Worm (Caenorhabditis elegans) whole organism, L1 larva: Measurements from ENCODE around the gene rde-12.
A peak's percentile ranks its signal among the peaks of the same experiment; 100 is the strongest.

Experiments used
- C16A3.4 ChIP-seq: fragments of 150-350 bp; optimal IDR thresholded peaks from 2 replicates; lab custom pipeline; 2014; ENCODE audit warnings: missing biosample characterization, missing genetic modification characterization
- alr-1 ChIP-seq: fragments of 200-800 bp; sonication (Bioruptor generic); optimal IDR thresholded peaks from 2 replicates; lab custom pipeline; 2018; ENCODE audit warnings: borderline replicate concordance, mild to moderate bottlenecking, missing genetic modification characterization, missing compliant biosample characterization
- aly-2 ChIP-seq: fragments of 150-350 bp; optimal IDR thresholded peaks from 2 replicates; lab custom pipeline; 2014; ENCODE audit warnings: missing biosample characterization, missing genetic modification characterization
- blmp-1 ChIP-seq: fragments of 150-350 bp; optimal IDR thresholded peaks from 2 replicates; lab custom pipeline; 2014; ENCODE audit warnings: missing biosample characterization, missing genetic modification characterization
- ceh-8 ChIP-seq: fragments of 200-800 bp; sonication (Bioruptor generic); optimal IDR thresholded peaks from 2 replicates; lab custom pipeline; 2018; ENCODE audit warnings: mild to moderate bottlenecking, missing genetic modification characterization, moderate library complexity, missing compliant biosample characterization
- ceh-82 ChIP-seq, 3 experiments: fragments of 150-350 bp in 1 of 3; sonication (generic microtip) in 2 of 3; optimal IDR thresholded peaks; 2 replicates each; lab custom pipeline; 2014 to 2017; ENCODE audit warnings: missing biosample characterization in 3 of 3, missing genetic modification characterization in 3 of 3
- ces-1 ChIP-seq: fragments of 150-350 bp; optimal IDR thresholded peaks from 2 replicates; lab custom pipeline; 2014; ENCODE audit warnings: missing biosample characterization, missing genetic modification reagents, missing genetic modification characterization
- dpl-1 ChIP-seq, 3 experiments: fragments of 150-350 bp in 2 of 3; sonication (generic microtip) in 1 of 3; optimal IDR thresholded peaks; 2 replicates each; lab custom pipeline; 2014 to 2017; ENCODE audit warnings: missing biosample characterization in 3 of 3, missing genetic modification characterization in 3 of 3, missing genetic modification reagents in 3 of 3
- efl-1 ChIP-seq, 4 experiments: fragments of 150-350 bp; optimal IDR thresholded peaks in 3 of 4; peaks in 1 of 4; 1 replicate in 1 of 4; 2 replicates in 3 of 4; lab custom pipeline; 2014; ENCODE audit warnings: missing biosample characterization in 2 of 4, missing genetic modification characterization in 2 of 4, missing genetic modification reagents in 2 of 4
- ets-5 ChIP-seq: fragments of 200-800 bp; sonication (Bioruptor generic); IDR thresholded peaks from 2 replicates; pipeline ENCODE4 v1.3.6; 2022; ENCODE audit warnings: missing genetic modification characterization, missing compliant biosample characterization
- fkh-10 ChIP-seq: sonication (generic microtip); optimal IDR thresholded peaks from 2 replicates; lab custom pipeline; 2017; ENCODE audit warnings: missing biosample characterization, missing genetic modification reagents, missing genetic modification characterization
- fkh-8 ChIP-seq: sonication (generic microtip); optimal IDR thresholded peaks from 2 replicates; lab custom pipeline; 2016; ENCODE audit warnings: mild to moderate bottlenecking, missing genetic modification characterization, missing compliant biosample characterization
- grh-1 ChIP-seq: fragments of 200-800 bp; sonication (Bioruptor generic); IDR thresholded peaks from 2 replicates; pipeline ENCODE4 v1.3.6; 2022; ENCODE audit warnings: missing genetic modification reagents, missing genetic modification characterization, missing compliant biosample characterization
- hpl-2 ChIP-seq: fragments of 150-350 bp; optimal IDR thresholded peaks from 2 replicates; lab custom pipeline; 2014; ENCODE audit warnings: missing biosample characterization, missing genetic modification reagents, missing genetic modification characterization
- isw-1 ChIP-seq: fragments of 200-800 bp; sonication (Bioruptor generic); IDR thresholded peaks from 2 replicates; pipeline ENCODE4 v1.3.6; 2022; ENCODE audit warnings: missing genetic modification characterization, missing compliant biosample characterization
- lin-14 ChIP-seq: fragments of 200-800 bp; sonication (Bioruptor generic); optimal IDR thresholded peaks from 2 replicates; lab custom pipeline; 2018; ENCODE audit warnings: mild to moderate bottlenecking, missing genetic modification characterization, moderate library complexity, missing compliant biosample characterization
- lin-15B ChIP-seq: fragments of 150-350 bp; sonication (generic microtip); optimal IDR thresholded peaks from 3 replicates; lab custom pipeline; 2014; ENCODE audit warnings: missing biosample characterization, missing genetic modification characterization
- lin-35 ChIP-seq, 2 experiments: fragments of 150-350 bp; optimal IDR thresholded peaks; 2 replicates each; lab custom pipeline; 2014; ENCODE audit warnings: missing biosample characterization in 2 of 2, missing genetic modification characterization in 2 of 2, missing genetic modification reagents in 2 of 2
- lir-3 ChIP-seq: sonication (generic microtip); optimal IDR thresholded peaks from 2 replicates; lab custom pipeline; 2016; ENCODE audit warnings: mild to moderate bottlenecking, missing genetic modification characterization, moderate library complexity, missing compliant biosample characterization; ENCODE audit not compliant: poor library complexity
- lsy-2 ChIP-seq, 2 experiments: fragments of 150-350 bp; optimal IDR thresholded peaks; 2 replicates each; lab custom pipeline; 2014; ENCODE audit warnings: missing biosample characterization in 2 of 2, missing genetic modification characterization in 2 of 2
- mef-2 ChIP-seq: fragments of 150-350 bp; optimal IDR thresholded peaks from 2 replicates; lab custom pipeline; 2014; ENCODE audit warnings: missing biosample characterization, missing genetic modification characterization
- nhr-20 ChIP-seq: sonication (generic microtip); optimal IDR thresholded peaks from 2 replicates; lab custom pipeline; 2016; ENCODE audit warnings: mild to moderate bottlenecking, missing genetic modification characterization, missing compliant biosample characterization
- nhr-237 ChIP-seq: fragments of 150-350 bp; optimal IDR thresholded peaks from 2 replicates; lab custom pipeline; 2014; ENCODE audit warnings: missing biosample characterization, missing genetic modification characterization
- nhr-28 ChIP-seq: fragments of 150-350 bp; optimal IDR thresholded peaks from 2 replicates; lab custom pipeline; 2014; ENCODE audit warnings: missing biosample characterization, missing genetic modification characterization
- nhr-47 ChIP-seq: sonication (generic microtip); optimal IDR thresholded peaks from 2 replicates; lab custom pipeline; 2016; ENCODE audit warnings: mild to moderate bottlenecking, missing genetic modification characterization, moderate library complexity, missing compliant biosample characterization
- nhr-71 ChIP-seq: sonication (generic microtip); optimal IDR thresholded peaks from 2 replicates; lab custom pipeline; 2016; ENCODE audit warnings: mild to moderate bottlenecking, missing genetic modification characterization, moderate library complexity, missing compliant biosample characterization
- nhr-77 ChIP-seq: fragments of 150-350 bp; optimal IDR thresholded peaks from 2 replicates; lab custom pipeline; 2014; ENCODE audit warnings: missing biosample characterization, missing genetic modification characterization
- nhr-84 ChIP-seq: sonication (generic microtip); optimal IDR thresholded peaks from 2 replicates; lab custom pipeline; 2017; ENCODE audit warnings: missing biosample characterization, missing genetic modification characterization
- pax-3 ChIP-seq: fragments of 200-800 bp; sonication (Bioruptor generic); optimal IDR thresholded peaks from 2 replicates; lab custom pipeline; 2018; ENCODE audit warnings: mild to moderate bottlenecking, missing genetic modification characterization, moderate library complexity, missing compliant biosample characterization
- rnt-1 ChIP-seq: sonication (generic microtip); optimal IDR thresholded peaks from 2 replicates; lab custom pipeline; 2016; ENCODE audit warnings: mild to moderate bottlenecking, missing genetic modification characterization, moderate library complexity, missing compliant biosample characterization
- skn-1 ChIP-seq: fragments of 150-350 bp; optimal IDR thresholded peaks from 2 replicates; lab custom pipeline; 2014; ENCODE audit warnings: missing biosample characterization, missing genetic modification characterization
- snu-23 ChIP-seq: sonication (generic microtip); optimal IDR thresholded peaks from 2 replicates; lab custom pipeline; 2016; ENCODE audit warnings: missing genetic modification characterization, missing compliant biosample characterization
- sox-4 ChIP-seq: sonication (generic microtip); optimal IDR thresholded peaks from 2 replicates; lab custom pipeline; 2016; ENCODE audit warnings: missing genetic modification characterization, missing compliant biosample characterization
- swsn-7 ChIP-seq: sonication (generic microtip); optimal IDR thresholded peaks from 2 replicates; lab custom pipeline; 2016; ENCODE audit warnings: missing genetic modification characterization, missing compliant biosample characterization
- tbx-2 ChIP-seq: sonication (generic microtip); optimal IDR thresholded peaks from 2 replicates; lab custom pipeline; 2016; ENCODE audit warnings: missing genetic modification characterization, missing compliant biosample characterization
- tlp-1 ChIP-seq: fragments of 150-350 bp; optimal IDR thresholded peaks from 2 replicates; lab custom pipeline; 2014; ENCODE audit warnings: missing biosample characterization, missing genetic modification characterization
- zip-4 ChIP-seq: fragments of 200-800 bp; sonication (Bioruptor generic); optimal IDR thresholded peaks from 2 replicates; lab custom pipeline; 2018; ENCODE audit warnings: mild to moderate bottlenecking, missing genetic modification characterization, moderate library complexity, missing compliant biosample characterization
- ztf-11 ChIP-seq, 2 experiments: sonication (generic microtip); optimal IDR thresholded peaks; 2 replicates each; lab custom pipeline; 2016 to 2017; ENCODE audit warnings: missing genetic modification characterization in 2 of 2, missing biosample characterization in 1 of 2, missing compliant biosample characterization in 1 of 2

Gene rde-12

DNA sequence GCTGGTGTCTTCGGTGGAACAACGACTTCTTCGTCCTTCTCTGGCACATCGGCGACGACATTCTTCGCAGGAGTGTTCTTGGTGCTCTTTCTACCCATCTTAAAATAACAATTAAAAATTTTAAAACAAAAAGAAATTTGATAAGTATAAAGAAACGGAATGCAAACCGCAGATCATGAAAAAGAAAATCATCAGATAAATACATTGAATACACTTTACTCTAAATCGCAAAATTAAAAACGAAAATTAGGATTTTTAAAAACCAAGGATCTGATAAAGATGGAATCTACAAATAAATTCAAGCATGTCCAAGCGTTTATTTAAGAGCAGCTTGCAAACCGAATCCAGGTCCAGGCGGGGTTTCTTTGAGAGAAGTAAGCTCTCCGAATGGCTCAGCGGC lies 40.8 kb upstream of the rde-12 start, which contains the start of gene F53F4.11:
F53F4.11 (minus strand) TSS at position 101 of the 400 bp plus-strand sequence.
- TF ChIP-seq lin-14 (GFP tag; lab: Kevin White, UChicago): no peak
- TF ChIP-seq grh-1: no peak
- TF ChIP-seq, all 84 proteins: peak for 0

ce11 chrV:13625517-13626097 lies 39.6 kb upstream of the rde-12 start, which contains the start of the genes nduv-2 and F53F4.12:
nduv-2 (minus strand) TSS chrV:13625567.
F53F4.12 (plus strand) TSS chrV:13626047.
- no peak for TF ChIP-seq aly-2 (tag; lab: Kevin White, UChicago)
- peak; percentile 1 for TF ChIP-seq nhr-47 (tag; lab: Kevin White, UChicago)
- peak; percentile 47 to 49 for TF ChIP-seq efl-1 (optimal IDR thresholded peaks at IDR 0.05; lab: Kevin White, UChicago)
- TF ChIP-seq efl-1 (GFP tag; optimal IDR thresholded peaks at IDR 0.05 in 1 of 2; lab: Kevin White, UChicago): peak; percentile 30 to 95
- no peak for TF ChIP-seq nhr-20 (tag; lab: Kevin White, UChicago)
- TF ChIP-seq ets-5 (GFP tag; lab: Robert Waterston, UW): no peak
- TF ChIP-seq blmp-1 (tag; lab: Kevin White, UChicago): peak; percentile 47
- TF ChIP-seq nhr-71 (tag; lab: Kevin White, UChicago): peak; percentile 16
- peak; percentile 13 for TF ChIP-seq lir-3 (tag; lab: Kevin White, UChicago)
- peak; percentile 19 for TF ChIP-seq tbx-2 (tag; lab: Kevin White, UChicago)
- TF ChIP-seq dpl-1 (GFP tag; optimal IDR thresholded peaks at IDR 0.05; lab: Kevin White, UChicago): peak; percentile 7 to 71 (median 59)
- peak; percentile 45 for TF ChIP-seq snu-23 (GFP tag; lab: Kevin White, UChicago)
- peak; percentile 31 to 45 for TF ChIP-seq lin-35 (GFP tag; optimal IDR thresholded peaks at IDR 0.05; lab: Kevin White, UChicago)
- TF ChIP-seq rnt-1: peak; percentile 67
- TF ChIP-seq C16A3.4 (tag; lab: Kevin White, UChicago): peak; percentile 20
- peak in 1 of 3 experiments; percentile 51 for TF ChIP-seq ceh-82 (tag; optimal IDR thresholded peaks at IDR 0.05; lab: Kevin White, UChicago)
- no peak for TF ChIP-seq nhr-84 (tag; lab: Kevin White, UChicago)
- peak; percentile 10 for TF ChIP-seq skn-1 (tag; lab: Kevin White, UChicago)
- peak; percentile 48 for TF ChIP-seq lin-15B
- peak in 1 of 2 experiments; percentile 66 for TF ChIP-seq lsy-2 (tag; optimal IDR thresholded peaks at IDR 0.05; lab: Kevin White, UChicago)

DNA sequence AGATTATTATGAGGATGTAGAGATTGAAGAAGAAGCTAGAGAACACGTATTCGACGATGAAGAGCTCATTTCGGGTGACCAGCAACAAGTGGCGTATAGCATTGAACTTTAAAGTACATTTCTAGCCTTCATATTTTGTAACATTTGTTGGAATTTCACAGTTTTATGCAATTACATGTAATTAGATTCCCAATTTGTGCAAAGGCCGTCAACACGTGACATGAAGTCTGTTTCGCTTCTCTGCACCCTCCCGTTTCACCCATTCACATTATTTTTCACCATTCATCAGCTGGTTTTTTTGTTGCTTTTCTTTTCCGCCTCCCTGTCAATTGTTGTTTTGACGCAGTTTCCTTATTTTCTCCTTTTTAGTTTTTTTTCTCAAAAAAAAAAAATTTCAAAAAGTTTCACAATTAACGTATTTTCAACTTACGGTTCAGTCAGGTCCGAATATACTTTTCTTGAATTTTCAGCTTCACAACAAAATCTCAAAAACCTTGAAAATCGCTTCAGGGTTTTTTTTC lies 38.0 kb upstream of the rde-12 start, which contains the start of gene sde-2:
sde-2 (plus strand) TSS at position 471 of the 521 bp plus-strand sequence.
- peak in 2 of 3 experiments; percentile 28 to 38 for TF ChIP-seq dpl-1 (GFP tag; optimal IDR thresholded peaks at IDR 0.05; lab: Kevin White, UChicago)
- peak; percentile 33 for TF ChIP-seq snu-23 (GFP tag; lab: Kevin White, UChicago)
- TF ChIP-seq nhr-71 (tag; lab: Kevin White, UChicago): peak; percentile 49
- peak in 1 of 2 experiments; percentile 27 for TF ChIP-seq lsy-2 (tag; optimal IDR thresholded peaks at IDR 0.05; lab: Kevin White, UChicago)
- TF ChIP-seq pax-3 (tag; lab: Kevin White, UChicago): peak; percentile 36
- TF ChIP-seq efl-1 (optimal IDR thresholded peaks at IDR 0.05; lab: Kevin White, UChicago): peak; percentile 6 to 39
- peak; percentile 28 to 86 for TF ChIP-seq efl-1 (GFP tag; optimal IDR thresholded peaks at IDR 0.05 in 1 of 2; lab: Kevin White, UChicago)
- peak; percentile 33 for TF ChIP-seq swsn-7
- TF ChIP-seq ceh-8 (GFP tag; lab: Kevin White, UChicago): peak; percentile 57
- peak; percentile 16; the same call in 1 of the 2 replicates for TF ChIP-seq isw-1
- peak; percentile 82 for TF ChIP-seq lin-14 (GFP tag; lab: Kevin White, UChicago)
- no peak for TF ChIP-seq nhr-20 (tag; lab: Kevin White, UChicago)
- TF ChIP-seq zip-4: no peak
- TF ChIP-seq ceh-82 (tag; optimal IDR thresholded peaks at IDR 0.05; lab: Kevin White, UChicago): peak in 1 of 3 experiments; percentile 0
- TF ChIP-seq lin-35 (GFP tag; optimal IDR thresholded peaks at IDR 0.05; lab: Kevin White, UChicago): peak; percentile 6 to 47
- TF ChIP-seq nhr-77: no peak
- TF ChIP-seq tbx-2 (tag; lab: Kevin White, UChicago): peak; percentile 44
- no peak for TF ChIP-seq fkh-10

DNA sequence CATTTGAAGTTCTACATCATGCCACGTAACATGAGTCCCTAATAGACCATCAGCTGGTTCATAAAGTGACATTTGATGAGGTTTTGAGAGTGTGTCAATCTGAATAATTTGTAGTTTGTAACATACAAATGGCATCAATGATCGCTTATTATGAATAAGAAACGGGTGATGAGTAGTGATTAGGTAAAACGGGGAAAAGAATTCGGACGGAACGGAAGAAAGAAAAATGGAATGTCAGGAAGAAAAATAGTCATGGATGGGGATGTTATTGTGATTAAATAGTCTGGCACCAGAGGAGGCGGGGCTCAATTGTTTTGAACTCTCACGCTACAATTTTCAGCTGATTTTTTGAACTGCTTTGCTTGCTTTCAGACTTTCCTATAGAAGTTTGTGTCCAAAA lies 31.0 kb upstream of the rde-12 start, which contains the start of gene H37A05.2:
H37A05.2 (minus strand) TSS at position 101 of the 400 bp plus-strand sequence.
- no peak for TF ChIP-seq fkh-8
- no peak for TF ChIP-seq hpl-2
- TF ChIP-seq skn-1 (tag; lab: Kevin White, UChicago): no peak
- TF ChIP-seq mef-2 (tag; lab: Kevin White, UChicago): no peak
- no peak for TF ChIP-seq ces-1 (GFP tag; lab: Kevin White, UChicago)
- no peak for TF ChIP-seq tlp-1 (tag; lab: Kevin White, UChicago)
- TF ChIP-seq ztf-11 (tag; optimal IDR thresholded peaks at IDR 0.05; lab: Kevin White, UChicago): no peak
- TF ChIP-seq alr-1 (tag; lab: Kevin White, UChicago): no peak
- TF ChIP-seq zip-4: no peak
- TF ChIP-seq ceh-82 (tag; optimal IDR thresholded peaks at IDR 0.05; lab: Kevin White, UChicago): no peak
- no peak for TF ChIP-seq sox-4 (tag; lab: Kevin White, UChicago)
- no peak for TF ChIP-seq nhr-28 (tag; lab: Kevin White, UChicago)
- no peak for TF ChIP-seq lir-3 (tag; lab: Kevin White, UChicago)
- no peak for TF ChIP-seq nhr-237
